Worm (Caenorhabditis elegans): Measurements from ENCODE around the gene dylt-3.

dylt-3 gene

DNA sequence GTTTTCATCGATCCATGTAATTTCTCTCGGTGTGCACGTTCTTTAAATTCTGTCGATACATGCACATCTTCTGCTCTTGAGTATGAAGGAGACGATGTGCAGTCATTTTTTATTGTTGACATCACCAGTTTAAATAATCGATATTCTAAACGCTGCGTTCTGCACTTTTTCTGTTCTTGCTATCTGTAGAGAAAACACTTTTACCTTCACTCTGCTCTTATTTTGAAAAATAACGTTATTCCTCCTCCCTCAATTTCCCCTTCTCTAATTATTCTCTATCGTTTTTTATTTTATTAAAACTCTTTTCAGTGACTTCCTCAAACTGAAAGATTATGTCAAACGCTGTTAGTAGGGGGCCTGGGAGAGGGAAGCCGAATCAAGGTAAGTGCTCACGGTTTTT lies 35.4 kb downstream of the dylt-3 start, which contains the start of gene ifg-1:
ifg-1 (plus strand) TSS at position 301 of the 400 bp plus-strand sequence.
- TF ChIP-seq ZK546.5 (tag; optimal IDR thresholded peaks at IDR 0.05) (no peak), unc-55 (GFP tag; optimal IDR thresholded peaks at IDR 0.05) (no peak), alr-1 (tag; optimal IDR thresholded peaks at IDR 0.05) (no peak), mbf-1 (tag; optimal IDR thresholded peaks at IDR 0.05) (no peak)

- no peak for TF ChIP-seq unc-39 (tag; optimal IDR thresholded peaks at IDR 0.05)
- TF ChIP-seq blmp-1 (tag; optimal IDR thresholded peaks at IDR 0.05; ENCODE audit: insufficient read depth) = no peak
- no peak for TF ChIP-seq alr-1 (tag; optimal IDR thresholded peaks at IDR 0.05)
- TF ChIP-seq sma-3 (GFP tag; optimal IDR thresholded peaks at IDR 0.05) = no peak
- no peak for TF ChIP-seq nhr-12 (tag; optimal IDR thresholded peaks at IDR 0.05)
- TF ChIP-seq nhr-10 (tag; optimal IDR thresholded peaks at IDR 0.05) = no peak
- TF ChIP-seq Y55F3AM.14 (GFP tag; optimal IDR thresholded peaks at IDR 0.05) = no peak
- no peak for TF ChIP-seq nhr-23 (tag; optimal IDR thresholded peaks at IDR 0.05)
- TF ChIP-seq aly-2 (tag; optimal IDR thresholded peaks at IDR 0.05) = no peak
- no peak for TF ChIP-seq elt-1 (tag; optimal IDR thresholded peaks at IDR 0.05)
- no peak for TF ChIP-seq fos-1 (tag; optimal IDR thresholded peaks at IDR 0.05)
- no peak for TF ChIP-seq ztf-4 (tag; optimal IDR thresholded peaks at IDR 0.05)
- TF ChIP-seq mbf-1 (tag; optimal IDR thresholded peaks at IDR 0.05) = no peak
- no peak for TF ChIP-seq nhr-25 (tag; optimal IDR thresholded peaks at IDR 0.05)
- TF ChIP-seq mdl-1 (tag; optimal IDR thresholded peaks at IDR 0.05) = no peak
These were observed 36.7 kb downstream of the dylt-3 start for ce11 chrII:8218266-8218665.

DNA sequence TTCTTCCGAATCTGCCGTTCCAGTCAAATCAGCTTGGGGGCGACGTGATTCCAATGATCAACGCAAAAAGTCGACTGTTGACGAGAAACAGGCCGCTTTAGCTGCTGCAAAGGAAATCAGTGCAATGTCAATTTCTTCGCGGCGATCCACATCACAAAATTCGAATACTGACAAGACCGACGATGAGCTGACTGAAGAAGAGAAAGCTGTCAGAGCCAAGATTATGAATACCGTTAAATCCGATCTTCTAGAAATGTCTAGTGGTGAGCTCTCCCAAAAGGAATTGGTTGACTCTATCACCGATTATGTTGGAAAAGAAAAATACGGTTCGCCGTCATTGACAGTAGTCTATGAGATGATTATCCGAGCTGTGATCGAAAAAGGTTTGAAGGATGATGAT lies 38.7 kb downstream of the dylt-3 start:
- TF ChIP-seq lin-11 (tag; optimal IDR thresholded peaks at IDR 0.05) = no peak
- no peak for TF ChIP-seq lin-13 (GFP tag; optimal IDR thresholded peaks at IDR 0.05)
- no peak for TF ChIP-seq ama-1 (optimal IDR thresholded peaks at IDR 0.05)
- no peak for TF ChIP-seq skn-1 (tag; optimal IDR thresholded peaks at IDR 0.05)

DNA sequence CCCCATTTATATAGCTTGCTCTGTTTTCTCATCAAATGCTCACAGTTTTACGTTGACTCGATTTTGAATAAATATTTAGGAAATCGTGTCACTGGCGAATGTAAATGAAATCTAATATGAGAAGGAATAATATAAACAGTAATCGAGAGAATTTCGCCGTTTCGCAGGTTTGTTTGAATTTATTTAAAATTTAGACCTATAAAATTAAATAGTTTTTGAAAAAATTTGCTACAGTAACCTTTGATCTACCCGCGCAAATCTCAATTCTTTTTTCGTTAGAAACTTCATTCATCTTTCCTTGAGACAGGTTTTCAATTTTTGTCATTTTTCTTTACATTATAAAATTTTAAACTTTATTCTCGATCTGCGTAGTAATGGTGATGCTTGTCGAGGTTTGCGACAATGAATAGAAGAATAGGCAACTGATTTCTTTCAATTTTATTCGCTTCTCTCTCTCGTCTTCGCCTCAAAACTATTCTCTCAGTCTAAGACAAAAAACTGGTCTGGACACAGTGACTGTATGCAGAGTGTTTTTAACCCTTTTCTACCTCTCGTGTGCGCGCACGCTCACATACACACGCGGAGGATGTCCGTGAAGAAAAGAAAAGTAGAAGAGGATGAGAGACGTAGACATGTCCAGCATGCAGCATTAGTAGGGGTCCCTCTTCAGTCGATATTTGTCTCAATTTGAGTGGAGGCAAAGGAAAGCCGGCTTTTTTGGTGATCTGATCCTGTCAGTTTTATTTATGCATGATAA lies 41.0 kb downstream of the dylt-3 start, which contains the start of gene dab-1:
dab-1 (plus strand) TSS at position 78 of the 757 bp plus-strand sequence.
- TF ChIP-seq nhr-237 (tag; optimal IDR thresholded peaks at IDR 0.05) (no peak), skn-1 (tag; optimal IDR thresholded peaks at IDR 0.05) (no peak), C34F6.9 (tag; optimal IDR thresholded peaks at IDR 0.05) (peak; percentile 46), sem-4 (tag; optimal IDR thresholded peaks at IDR 0.05) (peak; percentile 61), nhr-6 (tag; optimal IDR thresholded peaks at IDR 0.05) (no peak), mdl-1 (tag; optimal IDR thresholded peaks at IDR 0.05) (peak in 1 of 2 experiments; percentile 29), unc-55 (GFP tag; optimal IDR thresholded peaks at IDR 0.05) (peak; percentile 28), blmp-1 (tag; optimal IDR thresholded peaks at IDR 0.05; ENCODE audit: insufficient read depth) (peak; percentile 10), fos-1 (tag; optimal IDR thresholded peaks at IDR 0.05) (peak; percentile 35), F13H6.1 (tag; optimal IDR thresholded peaks at IDR 0.05) (no peak), ama-1 (optimal IDR thresholded peaks at IDR 0.05) (no peak), aly-2 (tag; optimal IDR thresholded peaks at IDR 0.05) (no peak), ceh-16 (tag; optimal IDR thresholded peaks at IDR 0.05) (no peak), nhr-23 (tag; optimal IDR thresholded peaks at IDR 0.05) (no peak), nhr-25 (tag; optimal IDR thresholded peaks at IDR 0.05) (peak; percentile 86), nhr-21 (tag; optimal IDR thresholded peaks at IDR 0.05) (peak; percentile 43), peb-1 (tag; optimal IDR thresholded peaks at IDR 0.05) (no peak), lsy-2 (tag; optimal IDR thresholded peaks at IDR 0.05) (peak in 1 of 2 experiments; percentile 32), ztf-1 (GFP tag; conservative IDR thresholded peaks at IDR 0.05) (no peak), sma-9 (GFP tag; optimal IDR thresholded peaks at IDR 0.05) (no peak), sma-9 (tag; optimal IDR thresholded peaks at IDR 0.05) (no peak), elt-1 (tag; optimal IDR thresholded peaks at IDR 0.05) (no peak), nhr-129 (tag; optimal IDR thresholded peaks at IDR 0.05) (peak; percentile 68), sma-3 (GFP tag; optimal IDR thresholded peaks at IDR 0.05) (peak; percentile 9)

- TF ChIP-seq fos-1 (tag; optimal IDR thresholded peaks at IDR 0.05) = no peak
- no peak for TF ChIP-seq unc-62 (GFP tag; optimal IDR thresholded peaks at IDR 0.05)
- no peak for TF ChIP-seq gmeb-1 (tag; optimal IDR thresholded peaks at IDR 0.05)
- TF ChIP-seq unc-55 (GFP tag; optimal IDR thresholded peaks at IDR 0.05) = no peak
- TF ChIP-seq lin-11 (tag; optimal IDR thresholded peaks at IDR 0.05) = no peak
These were observed 41.9 kb downstream of the dylt-3 start for ce11 chrII:8223422-8223821.
